Worm (Caenorhabditis elegans) whole organism, L2 larva: ENCODE data around the gene F55F10.3.

Source experiments
- ceh-16 ChIP-seq: fragments of 150-350 bp; optimal IDR thresholded peaks from 2 replicates; lab custom pipeline; 2014; ENCODE audit warnings: missing biosample characterization, missing genetic modification characterization
- ceh-82 ChIP-seq: fragments of 150-350 bp; optimal IDR thresholded peaks from 2 replicates; lab custom pipeline; 2014; ENCODE audit warnings: missing biosample characterization, missing genetic modification characterization
- lin-13 ChIP-seq: fragments of 150-350 bp; optimal IDR thresholded peaks from 2 replicates; lab custom pipeline; 2014; ENCODE audit warnings: missing biosample characterization, missing genetic modification reagents, missing genetic modification characterization
- nhr-11 ChIP-seq: fragments of 150-350 bp; optimal IDR thresholded peaks from 2 replicates; lab custom pipeline; 2014; ENCODE audit warnings: missing biosample characterization, missing genetic modification characterization

ce11 chrIV:4344828-4345227 is 14.9 kb upstream of the F55F10.3 start:
- TF ChIP-seq ceh-16, result no peak
- no peak for TF ChIP-seq lin-13 (GFP tag; lab: Kevin White, UChicago)
- TF ChIP-seq ceh-82 (tag; lab: Kevin White, UChicago), result no peak
- TF ChIP-seq nhr-11 (tag; lab: Kevin White, UChicago), result no peak
